Fruit fly (Drosophila melanogaster) whole organism, larva: ENCODE data around the gene CG31949.

ENCODE experiments used
- noc ChIP-seq: fragments of 200-800 bp; sonication (Bioruptor generic); optimal IDR thresholded peaks from 3 replicates; lab custom pipeline; 2019; ENCODE audit warnings: missing biosample characterization, mild to moderate bottlenecking, missing genetic modification characterization, moderate library complexity

The CG31949 gene

dm6 chr2L:2299803-2300202 is at the start of gene CG31949:
Gene CG31949, plus strand, starts transcription at chr2L:2300103.
- TF ChIP-seq noc (tag; lab: Kevin White, UChicago): no peak

- no peak for TF ChIP-seq noc (tag; lab: Kevin White, UChicago)
These were observed 48.7 kb upstream of the CG31949 start, which contains the start of gene Ser12 for dm6 chr2L:2251175-2251574. Gene Ser12, minus strand, starts transcription at chr2L:2251275.

dm6 chr2L:2252241-2252640 is 47.7 kb upstream of the CG31949 start, which contains the start of gene CG17239:
Gene CG17239, minus strand, starts transcription at chr2L:2252341.
- TF ChIP-seq noc (tag; lab: Kevin White, UChicago): no peak

dm6 chr2L:2252745-2253144 is 47.2 kb upstream of the CG31949 start, which contains the start of gene CG17234:
Gene CG17234, plus strand, starts transcription at chr2L:2253045.
- no peak for TF ChIP-seq noc (tag; lab: Kevin White, UChicago)

- TF ChIP-seq noc (tag; lab: Kevin White, UChicago): no peak
These were observed 45.0 kb upstream of the CG31949 start, which contains the start of gene Send1 for dm6 chr2L:2254950-2255349. Gene Send1, minus strand, starts transcription at chr2L:2255050.

dm6 chr2L:2263142-2263541 is 36.8 kb upstream of the CG31949 start, which contains the start of gene CG4270:
Gene CG4270, plus strand, starts transcription at chr2L:2263442.
- TF ChIP-seq noc (tag; lab: Kevin White, UChicago): no peak

dm6 chr2L:2265221-2265620 is 34.7 kb upstream of the CG31949 start, which contains the start of gene CG34049:
Gene CG34049, minus strand, starts transcription at chr2L:2265321.
- TF ChIP-seq noc (tag; lab: Kevin White, UChicago): no peak

dm6 chr2L:2269040-2269439 is 30.9 kb upstream of the CG31949 start, which contains the start of gene CG17242:
Gene CG17242, minus strand, starts transcription at chr2L:2269140.
- TF ChIP-seq noc (tag; lab: Kevin White, UChicago): no peak

dm6 chr2L:2284863-2285262 is 15.0 kb upstream of the CG31949 start, which contains the start of gene CG4271:
Gene CG4271, plus strand, starts transcription at chr2L:2285163.
- no peak for TF ChIP-seq noc (tag; lab: Kevin White, UChicago)

- TF ChIP-seq noc (tag; lab: Kevin White, UChicago): no peak
These were observed 13.1 kb upstream of the CG31949 start, which contains the start of gene CG31681 for dm6 chr2L:2286773-2287172. Gene CG31681, minus strand, starts transcription at chr2L:2286873.

dm6 chr2L:2287807-2288206 is 12.1 kb upstream of the CG31949 start, which contains the start of gene CG42658:
Gene CG42658, minus strand, starts transcription at chr2L:2287907.
- no peak for TF ChIP-seq noc (tag; lab: Kevin White, UChicago)

- TF ChIP-seq noc (tag; lab: Kevin White, UChicago): no peak
These were observed 10.6 kb upstream of the CG31949 start, which contains the start of gene CG17237 for dm6 chr2L:2289316-2289715. Gene CG17237, minus strand, starts transcription at chr2L:2289416.

dm6 chr2L:2290638-2291037 is 9.3 kb upstream of the CG31949 start, which contains the start of gene robl22E:
Gene robl22E, minus strand, starts transcription at chr2L:2290738.
- no peak for TF ChIP-seq noc (tag; lab: Kevin White, UChicago)

dm6 chr2L:2307648-2308047 is 7.7 kb downstream of the CG31949 start, which contains the start of gene CG16995:
Gene CG16995, plus strand, starts transcription at chr2L:2307948.
- no peak for TF ChIP-seq noc (tag; lab: Kevin White, UChicago)

dm6 chr2L:2311449-2311848 is 11.5 kb downstream of the CG31949 start, which contains the start of gene eys:
Gene eys, plus strand, starts transcription at chr2L:2311680.
- no peak for TF ChIP-seq noc (tag; lab: Kevin White, UChicago)

dm6 chr2L:2314165-2314564 is 14.3 kb downstream of the CG31949 start:
- no peak for TF ChIP-seq noc (tag; lab: Kevin White, UChicago)

dm6 chr2L:2348479-2348878 is 48.6 kb downstream of the CG31949 start:
- no peak for TF ChIP-seq noc (tag; lab: Kevin White, UChicago)
